Worm (Caenorhabditis elegans): Measurements from ENCODE around the gene cdh-10.

Gene cdh-10

ce11 chrIV:2463311-2463710, at the start of gene cdh-10:
Gene cdh-10 (minus strand): TSS chrIV:2463369.
- TF ChIP-seq nhr-6 (tag; optimal IDR thresholded peaks at IDR 0.05) (no peak), daf-8 (GFP tag; IDR thresholded peaks at IDR 0.05) (no peak), zag-1 (tag; optimal IDR thresholded peaks at IDR 0.05) (no peak), zfp-3 (GFP tag; conservative IDR thresholded peaks at IDR 0.05) (no peak), T26A8.4 (GFP tag; IDR thresholded peaks at IDR 0.05) (no peak), hmg-1.1 (GFP tag; IDR thresholded peaks at IDR 0.05) (no peak)

ce11 chrIV:2507824-2508223, 44.7 kb upstream of the cdh-10 start, which contains the start of gene Y69A2AR.22:
Gene Y69A2AR.22 (minus strand): TSS chrIV:2507924.
- TF ChIP-seq nhr-11 (tag; optimal IDR thresholded peaks at IDR 0.05): no peak
- no peak for TF ChIP-seq ceh-62 (tag; optimal IDR thresholded peaks at IDR 0.05)
- no peak for TF ChIP-seq dmd-9 (GFP tag; IDR thresholded peaks at IDR 0.05)
- TF ChIP-seq zfp-2 (tag; optimal IDR thresholded peaks at IDR 0.05): no peak
- TF ChIP-seq fkh-10 (GFP tag; optimal IDR thresholded peaks at IDR 0.05): no peak

ce11 chrIV:2502609-2503008, 39.4 kb upstream of the cdh-10 start:
- TF ChIP-seq egl-43 (GFP tag; IDR thresholded peaks at IDR 0.05): peak; percentile 51; the same call in 1 of the 2 replicates
- TF ChIP-seq lin-38 (GFP tag; IDR thresholded peaks at IDR 0.05): 0 out of 2 replicates have a peak, but pooled peaks have one; percentile 37
- peak; percentile 27; the same call in 1 of the 2 replicates for TF ChIP-seq set-16 (GFP tag; IDR thresholded peaks at IDR 0.05)

- peak; percentile 13; the same call in 1 of the 2 replicates for TF ChIP-seq pha-4 (GFP tag; IDR thresholded peaks at IDR 0.05)
- TF ChIP-seq pha-4 (tag; optimal IDR thresholded peaks at IDR 0.05): no peak
- TF ChIP-seq nhr-102 (tag; optimal IDR thresholded peaks at IDR 0.05): peak; percentile 30
- TF ChIP-seq mes-2 (tag; optimal IDR thresholded peaks at IDR 0.05; ENCODE audit: poor library complexity, severe bottlenecking): no peak
- TF ChIP-seq ctbp-1 (GFP tag; IDR thresholded peaks at IDR 0.05): 0 out of 2 replicates have a peak, but pooled peaks have one; percentile 36
- no peak for TF ChIP-seq F49E8.2 (tag; optimal IDR thresholded peaks at IDR 0.05; ENCODE audit: borderline replicate concordance)
- no peak for TF ChIP-seq unc-130 (GFP tag; optimal IDR thresholded peaks at IDR 0.05)
- TF ChIP-seq daf-19 (GFP tag; conservative IDR thresholded peaks at IDR 0.05): no peak
- TF ChIP-seq lin-38 (GFP tag; IDR thresholded peaks at IDR 0.05): peak; percentile 55
- no peak for TF ChIP-seq aly-2 (tag; optimal IDR thresholded peaks at IDR 0.05)
- TF ChIP-seq aha-1 (tag): peak; percentile 10
- TF ChIP-seq mdl-1 (tag; optimal IDR thresholded peaks at IDR 0.05): no peak
- peak; percentile 32 for TF ChIP-seq mep-1 (tag; optimal IDR thresholded peaks at IDR 0.05)
- TF ChIP-seq zfp-3 (GFP tag; conservative IDR thresholded peaks at IDR 0.05): 0 out of 2 replicates have a peak, but pooled peaks have one; percentile 70
- no peak for TF ChIP-seq lin-15B (tag; optimal IDR thresholded peaks at IDR 0.05)
- no peak for TF ChIP-seq egl-43 (GFP tag; IDR thresholded peaks at IDR 0.05)
- peak in 1 of 2 experiments; percentile 42 for TF ChIP-seq lsy-2 (tag; optimal IDR thresholded peaks at IDR 0.05)
- 0 out of 2 replicates have a peak, but pooled peaks have one; percentile 12 for TF ChIP-seq vab-7 (GFP tag; IDR thresholded peaks at IDR 0.05)
- no peak for TF ChIP-seq zfp-2 (tag; optimal IDR thresholded peaks at IDR 0.05)
- peak; percentile 30; the same call in 1 of the 2 replicates for TF ChIP-seq T26A8.4 (GFP tag; IDR thresholded peaks at IDR 0.05)
- TF ChIP-seq nhr-41 (GFP tag; IDR thresholded peaks at IDR 0.05): no peak
Measured at ce11 chrIV:2497615-2498183, 34.5 kb upstream of the cdh-10 start, which contains the start of gene Y69A2AR.16. Gene Y69A2AR.16 (plus strand): TSS chrIV:2497803.

ce11 chrIV:2496084-2496483, 32.9 kb upstream of the cdh-10 start:
- TF ChIP-seq madf-5 (GFP tag; IDR thresholded peaks at IDR 0.05) (no peak), php-3 (GFP tag; IDR thresholded peaks at IDR 0.05) (no peak), aly-2 (tag; optimal IDR thresholded peaks at IDR 0.05) (no peak), aha-1 (tag) (peak; percentile 96), snpc-1.2 (GFP tag; IDR thresholded peaks at IDR 0.05) (no peak), ceh-82 (tag; optimal IDR thresholded peaks at IDR 0.05) (no peak), lin-29 (GFP tag; IDR thresholded peaks at IDR 0.05) (no peak)

Measured in whole organism, L4 larva.